Fruit fly (Drosophila melanogaster) whole organism, larva: ENCODE measurements around the gene CG42823.

Experiments
- noc ChIP-seq: fragments of 200-800 bp; sonication (Bioruptor generic); optimal IDR thresholded peaks from 3 replicates; lab custom pipeline; 2019; ENCODE audit warnings: missing biosample characterization, mild to moderate bottlenecking, missing genetic modification characterization, moderate library complexity

The CG42823 gene

dm6 chr3R:17412458-17413127, 7.7 kb upstream of the CG42823 start, which contains the start of gene CG42821:
TSS of gene CG42821 (plus strand) at chr3R:17413077.
- TF ChIP-seq noc (tag; lab: Kevin White, UChicago), result no peak

dm6 chr3R:17410808-17411207, 5.9 kb upstream of the CG42823 start, which contains the start of gene CG5863:
TSS of gene CG5863 (plus strand) at chr3R:17411108.
- TF ChIP-seq noc (tag; lab: Kevin White, UChicago), result no peak

DNA sequence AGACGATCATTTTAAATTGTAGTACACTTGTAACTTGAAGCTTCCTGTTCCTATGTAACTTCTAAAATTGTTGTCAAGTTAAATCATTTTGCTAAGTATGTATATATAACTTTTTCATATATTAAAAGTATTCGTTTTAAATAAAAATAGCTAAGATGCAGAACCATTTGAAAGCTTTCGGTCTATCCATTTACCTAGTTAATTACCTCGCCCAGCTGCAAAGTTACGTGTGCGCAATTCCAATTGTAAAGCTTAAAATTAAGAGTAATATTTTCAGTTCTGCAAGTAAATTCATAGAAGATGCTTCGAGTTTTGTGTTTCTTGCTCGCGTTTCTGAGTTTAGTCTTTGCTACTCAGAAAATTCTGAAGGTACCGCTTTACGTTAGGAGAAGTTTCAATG, 4.4 kb upstream of the CG42823 start, which contains the start of gene CG5860:
CG5860 (plus strand) TSS at position 301 of the 400 bp plus-strand sequence.
- TF ChIP-seq noc (tag; lab: Kevin White, UChicago), result no peak

DNA sequence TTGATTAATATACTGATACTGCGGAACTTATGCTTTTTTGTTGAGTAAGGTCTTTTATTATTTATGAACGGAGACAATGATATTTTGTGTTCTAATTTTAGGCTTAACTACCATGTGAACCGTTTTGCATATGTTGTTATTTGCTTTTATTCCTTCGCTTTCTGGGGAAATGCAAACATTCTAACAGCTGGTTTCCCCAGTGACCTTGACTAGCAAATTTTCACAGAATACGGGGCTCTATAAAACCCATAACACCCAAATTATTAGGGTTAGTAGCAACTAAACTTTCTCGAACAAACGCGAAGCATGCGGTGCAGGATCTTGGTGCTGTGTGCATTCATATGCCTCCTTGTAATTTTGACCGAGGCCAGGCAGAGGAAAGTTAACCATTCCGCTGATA, 2.7 kb upstream of the CG42823 start, which contains the start of gene CG17283:
CG17283 (plus strand) TSS at position 301 of the 400 bp plus-strand sequence.
- no peak for TF ChIP-seq noc (tag; lab: Kevin White, UChicago)

dm6 chr3R:17406411-17406810, 1.5 kb upstream of the CG42823 start, which contains the start of the genes CG42824 and CG42798:
TSS of gene CG42824 (minus strand) at chr3R:17406511.
TSS of gene CG42798 (plus strand) at chr3R:17406678.
- TF ChIP-seq noc (tag; lab: Kevin White, UChicago), result no peak

DNA sequence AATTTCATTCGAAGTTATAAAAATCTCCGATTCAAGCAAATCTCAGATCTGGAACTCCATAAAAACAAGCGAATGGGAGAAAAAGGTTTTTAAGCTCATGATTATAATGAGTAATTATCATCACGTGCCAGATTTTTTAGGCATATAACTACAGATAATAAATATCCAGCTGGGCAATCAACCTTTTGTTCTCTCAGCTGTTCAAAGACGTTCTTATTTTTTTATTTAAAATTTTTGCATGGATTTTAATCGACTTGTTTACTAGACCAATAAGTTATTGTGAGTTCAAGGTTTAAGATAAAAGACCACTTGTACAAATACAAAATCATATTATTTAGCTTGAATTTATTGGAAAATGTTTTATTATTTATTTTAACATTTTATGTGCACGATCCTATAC, 754 bp downstream of the CG42823 start:
- TF ChIP-seq noc (tag; lab: Kevin White, UChicago), result peak; percentile 48

DNA sequence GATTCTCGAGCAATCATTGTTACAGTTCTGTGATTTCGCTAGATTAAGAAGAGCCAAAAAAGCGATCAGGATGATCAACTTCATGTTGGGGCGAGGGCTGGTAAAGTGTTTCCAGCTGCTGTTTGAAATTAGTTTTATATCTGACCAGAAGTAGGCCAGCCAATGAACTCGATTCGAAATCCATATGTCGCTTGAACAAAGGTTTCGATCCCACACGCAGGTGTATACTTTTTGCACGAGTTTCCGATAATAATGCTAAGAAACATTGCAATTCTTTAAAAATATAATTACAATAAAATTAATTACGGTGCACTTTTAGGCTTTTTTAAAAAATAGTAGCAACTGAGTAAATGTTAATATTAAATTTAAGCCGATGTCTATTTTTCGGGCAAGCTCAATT, 1.3 kb downstream of the CG42823 start, which contains the start of gene CG34280:
CG34280 (minus strand) TSS at position 101 of the 400 bp plus-strand sequence.
- TF ChIP-seq noc (tag; lab: Kevin White, UChicago), result no peak

DNA sequence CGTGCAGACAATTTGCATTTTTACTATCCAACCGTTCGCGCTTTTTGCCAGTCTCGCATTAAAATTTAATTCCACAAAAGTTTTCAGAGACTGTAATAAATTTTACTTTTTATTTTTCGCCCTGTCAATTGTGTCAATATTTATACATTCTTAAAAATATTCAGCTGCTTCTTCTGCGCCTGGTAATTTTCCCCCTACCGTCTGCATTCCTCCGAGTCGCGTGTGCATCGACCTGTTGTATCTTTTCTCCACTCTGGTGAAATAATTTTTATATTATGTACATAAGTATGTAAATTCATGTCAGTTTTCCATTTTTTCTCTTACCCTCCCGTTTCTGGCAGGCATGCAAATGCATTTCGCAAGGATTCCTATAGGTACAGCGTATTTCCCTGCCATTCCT, 1.7 kb downstream of the CG42823 start, which contains the start of gene CG34279:
CG34279 (minus strand) TSS at position 101 of the 400 bp plus-strand sequence.
- no peak for TF ChIP-seq noc (tag; lab: Kevin White, UChicago)

DNA sequence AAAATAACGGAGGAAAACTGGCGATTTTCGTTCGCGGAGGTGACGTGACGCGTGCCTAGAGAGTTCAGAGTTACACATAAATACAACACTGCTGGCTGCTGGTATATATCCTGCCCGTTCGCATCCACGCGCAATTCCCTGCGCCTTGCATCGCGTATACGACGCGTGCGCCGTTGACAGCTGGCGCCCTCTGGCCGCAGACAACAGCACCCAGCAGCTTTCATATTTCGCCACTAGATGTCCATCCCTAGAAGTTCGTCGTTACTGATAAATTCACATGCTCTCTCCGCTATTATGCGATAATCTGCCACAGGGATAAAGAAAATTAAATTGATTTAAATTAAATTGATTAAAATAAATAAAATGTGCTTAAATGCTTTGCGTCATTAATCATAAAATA, 2.5 kb downstream of the CG42823 start, which contains the start of gene Sur-8:
Sur-8 (minus strand) TSS at position 82 of the 400 bp plus-strand sequence.
- TF ChIP-seq noc (tag; lab: Kevin White, UChicago), result no peak

DNA sequence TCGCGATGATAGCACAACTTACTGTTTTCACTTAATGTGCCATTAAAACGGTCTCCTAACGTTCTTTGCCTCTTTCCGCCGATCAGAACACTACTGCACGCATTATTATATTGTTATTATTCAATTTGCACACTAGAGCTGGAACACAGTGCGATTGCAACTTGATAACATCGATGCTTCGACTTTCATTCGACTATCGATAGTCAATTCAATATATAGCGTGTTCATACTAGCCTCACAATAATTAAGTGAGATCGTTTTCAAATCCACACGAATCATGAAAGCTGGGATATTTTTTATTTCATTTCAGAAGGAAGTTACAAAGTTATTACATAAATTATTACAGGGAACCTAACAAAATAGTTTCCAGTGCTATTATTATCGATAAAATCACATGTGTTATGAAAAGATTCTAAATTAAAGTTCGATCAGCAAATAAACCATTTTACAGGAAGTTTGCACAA, 3.6 kb downstream of the CG42823 start:
- no peak for TF ChIP-seq noc (tag; lab: Kevin White, UChicago)

- no peak for TF ChIP-seq noc (tag; lab: Kevin White, UChicago)
These were observed 4.2 kb downstream of the CG42823 start for dm6 chr3R:17400675-17401118.

dm6 chr3R:17400102-17400501, 4.8 kb downstream of the CG42823 start:
- TF ChIP-seq noc (tag; lab: Kevin White, UChicago), result no peak

- peak; percentile 69 for TF ChIP-seq noc (tag; lab: Kevin White, UChicago)
These were observed 10.4 kb downstream of the CG42823 start, which contains the start of gene CREG for dm6 chr3R:17394318-17395188. TSS of gene CREG (minus strand) at chr3R:17394640.

- peak; percentile 97 for TF ChIP-seq noc (tag; lab: Kevin White, UChicago)
These were observed 13.5 kb downstream of the CG42823 start, which contains the start of the genes Brf and sds22 for dm6 chr3R:17391313-17391845. TSS of gene Brf (minus strand) at chr3R:17391337. TSS of gene sds22 (plus strand) at chr3R:17391594.
